Fruit fly (Drosophila melanogaster): ENCODE data around the gene Ets21C.

The Ets21C gene

dm6 chr2L:497657-498473 is 54.9 kb downstream of the Ets21C start (continued):
- peak; percentile 88 for TF ChIP-seq mirr (GFP tag; optimal IDR thresholded peaks at IDR 0.05)
- TF ChIP-seq gce (GFP tag; IDR thresholded peaks at IDR 0.05) = no peak
- TF ChIP-seq grn (GFP tag; optimal IDR thresholded peaks at IDR 0.05) = peak; percentile 92
- no peak for TF ChIP-seq bbx (GFP tag; IDR thresholded peaks at IDR 0.05; ENCODE audit: partially characterized antibody)
- TF ChIP-seq cwo (GFP tag; optimal IDR thresholded peaks at IDR 0.05) = peak; percentile 57
- no peak for TF ChIP-seq aop (GFP tag; IDR thresholded peaks at IDR 0.05)
- TF ChIP-seq kay (GFP tag; optimal IDR thresholded peaks at IDR 0.05) = no peak
- 0 out of 3 replicates have a peak, but pooled peaks have one; percentile 10 for TF ChIP-seq CG17361 (GFP tag; IDR thresholded peaks at IDR 0.05)
- peak; percentile 64 for TF ChIP-seq Med (GFP tag)
- TF ChIP-seq CG1602 (GFP tag; optimal IDR thresholded peaks at IDR 0.05) = no peak
- TF ChIP-seq HLH4C (GFP tag; IDR thresholded peaks at IDR 0.05; ENCODE audit: partially characterized antibody) = no peak
- peak; percentile 8 for TF ChIP-seq nmo (GFP tag; optimal IDR thresholded peaks at IDR 0.05)
- TF ChIP-seq CG11093 (GFP tag; IDR thresholded peaks at IDR 0.05) = no peak
- TF ChIP-seq CG18599 (GFP tag; optimal IDR thresholded peaks at IDR 0.05) = peak; percentile 24
- TF ChIP-seq CG17385 (GFP tag; optimal IDR thresholded peaks at IDR 0.05) = no peak
- no peak; the same call in 1 of the 2 replicates for TF ChIP-seq ranshi (GFP tag; IDR thresholded peaks at IDR 0.05)
- TF ChIP-seq ro (GFP tag; IDR thresholded peaks at IDR 0.05) = no peak
- no peak for TF ChIP-seq tio (GFP tag; optimal IDR thresholded peaks at IDR 0.05)
- no peak for TF ChIP-seq CG30020 (tag; optimal IDR thresholded peaks at IDR 0.05)
- no peak for TF ChIP-seq Eip74EF (GFP tag; optimal IDR thresholded peaks at IDR 0.05)
- no peak for TF ChIP-seq sc (optimal IDR thresholded peaks at IDR 0.05)
- TF ChIP-seq sc (GFP tag; optimal IDR thresholded peaks at IDR 0.05) = no peak
- TF ChIP-seq CG13775 (GFP tag; optimal IDR thresholded peaks at IDR 0.05) = no peak
- TF ChIP-seq Hsf (GFP tag; optimal IDR thresholded peaks at IDR 0.05) = no peak
- no peak for TF ChIP-seq CG31441 (GFP tag; IDR thresholded peaks at IDR 0.05)
- TF ChIP-seq CG17829 (tag; optimal IDR thresholded peaks at IDR 0.05) = no peak
- TF ChIP-seq Asciz (GFP tag; optimal IDR thresholded peaks at IDR 0.05) = no peak
- TF ChIP-seq hkb (optimal IDR thresholded peaks at IDR 0.05) = no peak
- TF ChIP-seq hkb (GFP tag; IDR thresholded peaks at IDR 0.05) = no peak
- no peak for TF ChIP-seq Nf-YC (tag; optimal IDR thresholded peaks at IDR 0.05)
- no peak for TF ChIP-seq zen2 (GFP tag; IDR thresholded peaks at IDR 0.05; ENCODE audit: partially characterized antibody)
- TF ChIP-seq CG34376 (GFP tag; optimal IDR thresholded peaks at IDR 0.05) = no peak
- TF ChIP-seq so (GFP tag; IDR thresholded peaks at IDR 0.05) = no peak
- TF ChIP-seq CG7839 (tag; optimal IDR thresholded peaks at IDR 0.05) = no peak
- no peak for TF ChIP-seq CG8281 (tag; optimal IDR thresholded peaks at IDR 0.05)
- no peak for TF ChIP-seq btn (GFP tag; optimal IDR thresholded peaks at IDR 0.05)
- peak; percentile 23 for TF ChIP-seq ATbp (GFP tag; optimal IDR thresholded peaks at IDR 0.05)
- peak in 1 of 2 experiments; percentile 38 for TF ChIP-seq eve (GFP tag; optimal IDR thresholded peaks at IDR 0.05)
- no peak for TF ChIP-seq hbn (GFP tag; IDR thresholded peaks at IDR 0.05; ENCODE audit: partially characterized antibody)
- no peak for TF ChIP-seq Hr51 (GFP tag; optimal IDR thresholded peaks at IDR 0.05)
- TF ChIP-seq lbe (GFP tag; optimal IDR thresholded peaks at IDR 0.05) = no peak
- TF ChIP-seq Scr (GFP tag; IDR thresholded peaks at IDR 0.05; ENCODE audit: partially characterized antibody) = no peak
- no peak for TF ChIP-seq vnd (GFP tag; IDR thresholded peaks at IDR 0.05; ENCODE audit: partially characterized antibody)
- no peak for TF ChIP-seq grau (tag; optimal IDR thresholded peaks at IDR 0.05)
- peak; percentile 75 for TF ChIP-seq CG7745 (tag; optimal IDR thresholded peaks at IDR 0.05)
- TF ChIP-seq CG12391 (tag; optimal IDR thresholded peaks at IDR 0.05) = peak; percentile 13
- no peak for TF ChIP-seq CG8765 (GFP tag; IDR thresholded peaks at IDR 0.05)
- TF ChIP-seq CG10274 (GFP tag; optimal IDR thresholded peaks at IDR 0.05) = no peak
- no peak for TF ChIP-seq Hr39 (optimal IDR thresholded peaks at IDR 0.05)

Measured in whole organism, embryonic.